Fruit fly (Drosophila melanogaster) whole organism, prepupa: ENCODE measurements around the gene CG13599.
A peak's percentile ranks its signal among the peaks of the same experiment; 100 is the strongest.

Source experiments
- Blimp-1 ChIP-seq: fragments of 200-800 bp; sonication (Bioruptor generic); optimal IDR thresholded peaks from 3 replicates; lab custom pipeline; 2017; ENCODE audit warnings: missing biosample characterization, missing genetic modification characterization, mild to moderate bottlenecking, moderate library complexity, missing genetic modification reagents
- CG10631 ChIP-seq: fragments of 200-800 bp; sonication (Bioruptor generic); optimal IDR thresholded peaks from 2 replicates; lab custom pipeline; 2016; ENCODE audit warnings: missing biosample characterization, missing genetic modification characterization
- CG10669 ChIP-seq: fragments of 200-800 bp; sonication (Bioruptor generic); optimal IDR thresholded peaks from 3 replicates; lab custom pipeline; 2018; ENCODE audit warnings: missing biosample characterization, mild to moderate bottlenecking, missing genetic modification characterization, moderate library complexity
- CG11762 ChIP-seq: fragments of 200-800 bp; sonication (Bioruptor generic); optimal IDR thresholded peaks from 3 replicates; lab custom pipeline; 2016; ENCODE audit warnings: missing biosample characterization, missing genetic modification characterization; ENCODE audit not compliant: insufficient read depth
- CG11902 ChIP-seq: fragments of 200-800 bp; sonication (Bioruptor generic); optimal IDR thresholded peaks from 3 replicates; lab custom pipeline; 2016; ENCODE audit warnings: missing biosample characterization, missing genetic modification characterization
- CG15336 ChIP-seq: fragments of 200-800 bp; sonication (Bioruptor generic); IDR thresholded peaks from 2 replicates; pipeline ENCODE4 v1.3.6; 2022; ENCODE audit warnings: missing biosample characterization, missing genetic modification characterization
- CG16779 ChIP-seq: fragments of 200-800 bp; sonication (Bioruptor generic); optimal IDR thresholded peaks from 3 replicates; lab custom pipeline; 2017; ENCODE audit warnings: missing biosample characterization, mild to moderate bottlenecking, missing genetic modification characterization
- CG3032 ChIP-seq: fragments of 200-800 bp; optimal IDR thresholded peaks from 2 replicates; lab custom pipeline; 2019; ENCODE audit warnings: missing biosample characterization, mild to moderate bottlenecking, missing genetic modification characterization, moderate library complexity
- CG31627 ChIP-seq: fragments of 200-800 bp; sonication (Bioruptor generic); optimal IDR thresholded peaks from 3 replicates; lab custom pipeline; 2016; ENCODE audit warnings: missing biosample characterization, missing genetic modification characterization
- CG3919 ChIP-seq: fragments of 200-800 bp; sonication (Bioruptor generic); optimal IDR thresholded peaks from 3 replicates; lab custom pipeline; 2016; ENCODE audit warnings: missing biosample characterization, missing genetic modification characterization
- CG6163 ChIP-seq: fragments of 200-800 bp; sonication (Bioruptor generic); IDR thresholded peaks from 3 replicates; pipeline ENCODE4 v1.3.6; 2022; ENCODE audit warnings: missing biosample characterization, missing genetic modification characterization
- CG6808 ChIP-seq: fragments of 200-800 bp; sonication (Bioruptor generic); optimal IDR thresholded peaks from 3 replicates; lab custom pipeline; 2017; ENCODE audit warnings: missing biosample characterization, missing genetic modification characterization, mild to moderate bottlenecking, moderate library complexity, missing genetic modification reagents
- CG6854 ChIP-seq: fragments of 200-800 bp; sonication (Bioruptor generic); optimal IDR thresholded peaks from 2 replicates; lab custom pipeline; 2017; ENCODE audit warnings: missing biosample characterization, mild to moderate bottlenecking, missing genetic modification characterization
- CG7368 ChIP-seq: fragments of 200-800 bp; sonication (Bioruptor generic); optimal IDR thresholded peaks from 3 replicates; lab custom pipeline; 2016; ENCODE audit warnings: missing biosample characterization, missing genetic modification characterization
- CG8319 ChIP-seq: fragments of 200-800 bp; sonication (Bioruptor generic); optimal IDR thresholded peaks from 3 replicates; lab custom pipeline; 2016; ENCODE audit warnings: missing biosample characterization, missing genetic modification characterization
- CG9139 ChIP-seq: fragments of 200-800 bp; sonication (Bioruptor generic); optimal IDR thresholded peaks from 3 replicates; lab custom pipeline; 2017; ENCODE audit warnings: missing biosample characterization, mild to moderate bottlenecking, missing genetic modification characterization
- Eip75B ChIP-seq: fragments of 200-800 bp; sonication (Bioruptor generic); optimal IDR thresholded peaks from 3 replicates; lab custom pipeline; 2016; ENCODE audit warnings: missing biosample characterization, missing genetic modification characterization
- Eip78C ChIP-seq: fragments of 200-800 bp; sonication (Bioruptor generic); peaks from one replicate; lab custom pipeline; 2016; ENCODE audit warnings: missing biosample characterization, missing genetic modification characterization
- Eip93F ChIP-seq: fragments of 200-800 bp; sonication (Bioruptor generic); optimal IDR thresholded peaks from 2 replicates; lab custom pipeline; 2016; ENCODE audit warnings: missing biosample characterization, mild to moderate bottlenecking, missing genetic modification characterization
- Ets96B ChIP-seq: fragments of 200-800 bp; optimal IDR thresholded peaks from 2 replicates; lab custom pipeline; 2019; ENCODE audit warnings: missing biosample characterization, mild to moderate bottlenecking, missing genetic modification characterization, moderate library complexity
- Hr38 ChIP-seq: sonication (Bioruptor generic); optimal IDR thresholded peaks from 2 replicates; lab custom pipeline; 2016; ENCODE audit warnings: missing biosample characterization, missing genetic modification characterization
- Hr4 ChIP-seq: fragments of 200-800 bp; sonication (Bioruptor generic); optimal IDR thresholded peaks from 3 replicates; lab custom pipeline; 2016; ENCODE audit warnings: missing biosample characterization, missing genetic modification characterization
- Lpt ChIP-seq: fragments of 200-800 bp; sonication (Bioruptor generic); optimal IDR thresholded peaks from 3 replicates; lab custom pipeline; 2016; ENCODE audit warnings: missing biosample characterization, missing genetic modification characterization
- Met ChIP-seq: fragments of 200-800 bp; sonication (Bioruptor generic); optimal IDR thresholded peaks from 3 replicates; lab custom pipeline; 2016; ENCODE audit warnings: missing biosample characterization, missing genetic modification characterization
- Sox14 ChIP-seq: fragments of 200-800 bp; sonication (Bioruptor generic); optimal IDR thresholded peaks from 3 replicates; lab custom pipeline; 2016; ENCODE audit warnings: missing biosample characterization, missing genetic modification characterization
- Sox15 ChIP-seq: fragments of 200-800 bp; sonication (Bioruptor generic); optimal IDR thresholded peaks from 3 replicates; lab custom pipeline; 2016; ENCODE audit warnings: missing biosample characterization, missing genetic modification characterization
- acj6 ChIP-seq: fragments of 200-800 bp; sonication (Bioruptor generic); optimal IDR thresholded peaks from 3 replicates; lab custom pipeline; 2016; ENCODE audit warnings: missing biosample characterization, missing genetic modification characterization
- cyc ChIP-seq: fragments of 200-800 bp; sonication (Bioruptor generic); optimal IDR thresholded peaks from 3 replicates; lab custom pipeline; 2016; ENCODE audit warnings: missing biosample characterization, missing genetic modification characterization
- dsx ChIP-seq: fragments of 200-800 bp; optimal IDR thresholded peaks from 3 replicates; lab custom pipeline; 2019; ENCODE audit warnings: missing biosample characterization, mild to moderate bottlenecking, missing genetic modification characterization, moderate library complexity; ENCODE audit not compliant: poor library complexity, severe bottlenecking
- eg ChIP-seq: fragments of 200-800 bp; sonication (Bioruptor generic); IDR thresholded peaks from 3 replicates; pipeline ENCODE4 v1.3.6; 2022; ENCODE audit warnings: missing biosample characterization, missing genetic modification characterization
- esn ChIP-seq: fragments of 200-800 bp; sonication (Bioruptor generic); optimal IDR thresholded peaks from 2 replicates; lab custom pipeline; 2016; ENCODE audit warnings: missing biosample characterization, mild to moderate bottlenecking, missing genetic modification characterization, moderate library complexity
- fd59A ChIP-seq: fragments of 200-800 bp; sonication (Bioruptor generic); optimal IDR thresholded peaks from 2 replicates; lab custom pipeline; 2017; ENCODE audit warnings: missing biosample characterization, mild to moderate bottlenecking, missing genetic modification characterization, missing genetic modification reagents
- fd85E ChIP-seq: fragments of 200-800 bp; sonication (Bioruptor generic); optimal IDR thresholded peaks from 3 replicates; lab custom pipeline; 2016; ENCODE audit warnings: missing biosample characterization, missing genetic modification characterization
- fkh ChIP-seq: fragments of 200-800 bp; sonication (Bioruptor generic); optimal IDR thresholded peaks from 3 replicates; lab custom pipeline; 2017; ENCODE audit warnings: missing biosample characterization, mild to moderate bottlenecking, missing genetic modification characterization, moderate library complexity
- net ChIP-seq: fragments of 200-800 bp; sonication (Bioruptor generic); optimal IDR thresholded peaks from 3 replicates; lab custom pipeline; 2016; ENCODE audit warnings: missing biosample characterization, missing genetic modification characterization
- pdm3 ChIP-seq: fragments of 200-800 bp; sonication (Bioruptor generic); optimal IDR thresholded peaks from 3 replicates; lab custom pipeline; 2016; ENCODE audit warnings: missing biosample characterization, missing genetic modification characterization
- ss ChIP-seq, 2 experiments: fragments of 200-800 bp; sonication (Bioruptor generic); optimal IDR thresholded peaks; 2 replicates in 1 of 2; 3 replicates in 1 of 2; lab custom pipeline; 2017 to 2018; ENCODE audit warnings: mild to moderate bottlenecking in 2 of 2, missing biosample characterization in 2 of 2, missing genetic modification characterization in 2 of 2, moderate library complexity in 1 of 2
- svp ChIP-seq: fragments of 200-800 bp; sonication (Bioruptor generic); peaks from one replicate; lab custom pipeline; 2016; ENCODE audit warnings: missing biosample characterization, missing genetic modification characterization
- topi ChIP-seq: fragments of 200-800 bp; sonication (Bioruptor generic); optimal IDR thresholded peaks from 3 replicates; lab custom pipeline; 2016; ENCODE audit warnings: missing biosample characterization, missing genetic modification characterization
- vri ChIP-seq: fragments of 200-800 bp; sonication (Bioruptor generic); optimal IDR thresholded peaks from 3 replicates; lab custom pipeline; 2016; ENCODE audit warnings: missing biosample characterization, mild to moderate bottlenecking, missing genetic modification characterization

Gene CG13599

DNA sequence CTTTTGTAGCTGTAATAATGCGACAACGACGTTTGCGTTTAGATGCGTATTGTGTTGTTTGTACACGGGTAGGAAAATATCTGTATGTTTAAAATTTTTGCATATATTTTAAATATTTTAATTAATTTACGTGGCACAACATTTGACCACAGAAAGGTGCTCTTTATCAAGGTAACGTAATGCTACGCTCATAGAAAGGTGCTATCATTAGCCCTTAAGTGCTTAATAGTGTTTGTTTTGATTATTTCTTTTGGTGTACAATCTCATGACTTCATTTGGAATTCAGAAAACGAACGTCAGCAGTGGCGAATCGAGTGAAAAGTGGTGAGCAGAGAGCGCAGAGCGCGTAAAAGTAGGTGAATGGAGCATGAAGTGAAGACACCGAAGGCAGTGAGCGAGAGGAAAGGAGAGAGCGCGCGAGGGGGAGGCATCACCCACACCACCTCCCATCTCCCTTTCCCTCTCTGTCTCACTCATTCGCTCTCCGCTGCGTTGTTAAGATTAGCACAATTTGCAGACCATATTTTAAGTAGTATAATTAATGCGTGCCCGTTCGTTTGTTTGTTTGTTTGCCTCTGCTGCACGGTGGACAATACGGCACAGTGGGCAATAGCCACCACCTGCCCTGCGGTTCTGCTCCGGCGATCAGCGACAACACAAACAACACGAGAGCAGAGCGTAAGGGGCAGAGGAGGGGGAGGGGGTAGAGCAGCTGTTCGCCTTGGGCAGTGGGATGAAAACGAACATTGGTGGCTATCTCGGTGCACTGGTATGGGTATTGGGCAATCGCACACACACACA lies 9.5 kb upstream of the CG13599 start (continued):
- TF ChIP-seq fkh (GFP tag; lab: Kevin White, UChicago) (peak; percentile 92), fd85E (GFP tag; lab: Kevin White, UChicago) (no peak), cyc (no peak), CG8319 (GFP tag; lab: Kevin White, UChicago) (no peak), CG10669 (GFP tag; lab: Kevin White, UChicago) (peak; percentile 49), CG7368 (peak; percentile 47), CG6808 (GFP tag; lab: Kevin White, UChicago) (no peak), topi (GFP tag; lab: Kevin White, UChicago) (no peak), CG6163 (GFP tag; lab: Robert Waterston, UW) (peak; percentile 60; the same call in 2 of the 3 replicates), net (peak; percentile 26), CG3919 (peak; percentile 42), CG31627 (GFP tag; lab: Kevin White, UChicago) (no peak), svp (GFP tag; lab: Kevin White, UChicago) (peak; percentile 73), Hr38 (GFP tag; lab: Kevin White, UChicago) (no peak), Eip93F (no peak), Blimp-1 (GFP tag; lab: Kevin White, UChicago) (no peak), Hr4 (peak; percentile 69), ss (GFP tag; optimal IDR thresholded peaks at IDR 0.05; lab: Kevin White, UChicago) (no peak), Lpt (no peak), Sox14 (GFP tag; lab: Kevin White, UChicago) (no peak), pdm3 (peak; percentile 31), CG9139 (GFP tag; lab: Kevin White, UChicago) (no peak), Met (peak; percentile 9), fd59A (GFP tag; lab: Kevin White, UChicago) (no peak), esn (GFP tag; lab: Kevin White, UChicago) (no peak), CG10631 (GFP tag; lab: Kevin White, UChicago) (peak; percentile 38), Ets96B (tag; lab: Kevin White, UChicago) (peak; percentile 65), acj6 (peak; percentile 45), CG16779 (tag; lab: Kevin White, UChicago) (no peak), CG11902 (GFP tag; lab: Kevin White, UChicago) (peak; percentile 12), Sox15 (GFP tag; lab: Kevin White, UChicago) (no peak)

DNA sequence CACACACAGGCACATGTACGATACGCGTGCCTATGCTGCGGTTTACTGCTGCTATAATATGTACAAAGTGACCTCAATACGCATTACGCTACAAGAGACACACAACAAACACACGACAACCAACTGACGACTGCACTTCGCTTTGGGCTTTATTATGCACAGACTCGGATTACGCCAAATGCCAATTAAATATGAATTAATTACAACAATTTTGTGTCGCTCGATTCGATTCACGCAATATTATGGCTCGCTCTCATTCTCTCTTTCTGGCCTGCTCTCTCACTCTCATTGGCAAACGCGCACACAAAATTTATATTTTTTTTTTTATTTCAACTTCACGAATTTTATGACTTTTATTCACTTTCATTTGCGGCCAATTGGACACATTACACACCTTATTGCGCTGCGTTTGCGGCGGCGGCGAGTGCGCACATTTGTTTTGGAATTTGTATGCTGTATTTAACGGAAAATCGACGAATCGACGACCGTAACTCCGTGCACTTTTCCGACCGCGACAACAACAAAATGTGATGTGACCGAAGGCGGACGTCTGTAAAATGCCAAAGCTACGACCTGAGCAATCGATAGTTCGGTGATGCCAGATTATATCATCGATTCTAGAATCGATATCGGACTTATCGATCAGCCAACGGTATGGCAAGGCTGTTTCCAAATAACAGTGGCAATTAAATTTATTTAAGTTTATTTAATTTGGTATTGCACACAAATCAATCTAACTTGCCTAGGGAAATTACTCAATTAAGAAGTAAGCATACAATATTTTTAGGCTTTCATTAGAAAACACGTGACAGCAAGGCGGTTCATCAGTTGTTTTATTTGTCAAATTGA lies 8.7 kb upstream of the CG13599 start, which contains the start of the genes sba and CG31141:
Gene sba, minus strand, starts transcription at position 472 of the 849 bp plus-strand sequence.
Gene CG31141, plus strand, starts transcription at position 799 of the 849 bp plus-strand sequence.
- peak; percentile 79 for TF ChIP-seq CG6854 (GFP tag; lab: Kevin White, UChicago)
- TF ChIP-seq eg = no peak; the same call in 2 of the 3 replicates
- peak; percentile 67 for TF ChIP-seq Eip78C (GFP tag; lab: Kevin White, UChicago)
- TF ChIP-seq CG15336 (GFP tag; lab: Robert Waterston, UW) = peak; percentile 42
- peak; percentile 20 for TF ChIP-seq Eip75B (GFP tag; lab: Kevin White, UChicago)
- TF ChIP-seq Sox14 (GFP tag; lab: Kevin White, UChicago) = peak; percentile 39
- TF ChIP-seq topi (GFP tag; lab: Kevin White, UChicago) = peak; percentile 5
- TF ChIP-seq Lpt = peak; percentile 30
- TF ChIP-seq CG11762 (GFP tag; lab: Kevin White, UChicago) = no peak
- TF ChIP-seq vri (GFP tag; lab: Kevin White, UChicago) = peak; percentile 65
- no peak for TF ChIP-seq CG9139 (GFP tag; lab: Kevin White, UChicago)
- peak; percentile 26 for TF ChIP-seq dsx (GFP tag; lab: Kevin White, UChicago)
- peak; percentile 25 for TF ChIP-seq esn (GFP tag; lab: Kevin White, UChicago)
- TF ChIP-seq CG3032 (tag; lab: Kevin White, UChicago) = peak; percentile 13
